Fruit fly (Drosophila melanogaster): Measurements from ENCODE around the gene CG45011.

The CG45011 gene

DNA sequence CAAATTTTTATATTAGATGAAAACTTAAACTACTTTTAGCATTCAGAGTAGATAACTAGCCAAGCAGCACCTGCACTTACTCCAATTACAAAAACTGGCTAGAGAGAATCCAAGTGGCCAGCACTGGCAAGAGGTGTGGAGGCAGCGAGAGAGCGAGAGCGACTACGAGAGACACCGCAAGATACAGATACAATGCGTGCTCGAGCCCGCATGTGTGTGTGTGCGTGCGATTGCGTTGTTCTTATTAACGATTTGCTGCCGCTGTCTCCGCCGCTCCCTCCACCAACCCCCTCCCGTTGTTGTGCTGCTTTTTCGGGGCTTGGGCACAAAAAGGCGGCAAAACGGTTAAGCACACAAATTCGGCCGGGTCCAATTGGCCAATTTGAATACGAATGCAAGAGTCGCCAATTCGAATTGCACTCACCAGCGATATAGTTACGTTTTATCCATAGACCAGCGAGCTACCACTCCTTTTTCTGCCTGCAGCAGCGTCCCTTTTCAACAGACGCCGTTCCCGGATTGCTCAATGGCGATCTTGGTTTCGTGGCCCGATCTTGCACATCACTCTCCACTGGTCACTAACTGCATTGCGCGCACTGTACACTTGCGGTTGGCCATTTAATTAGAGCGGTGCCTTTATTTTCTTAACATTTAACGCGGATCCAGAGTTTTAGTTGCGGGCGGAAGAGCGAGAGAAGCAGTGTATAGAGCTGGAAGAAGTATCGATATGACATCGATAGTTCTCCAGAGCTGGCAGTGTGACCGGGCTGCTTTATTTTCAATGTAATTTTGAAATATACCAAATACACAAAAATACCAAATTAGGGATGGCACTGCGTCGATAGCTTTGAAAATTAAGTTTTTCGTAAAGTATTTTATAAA, 24.9 kb upstream of the CG45011 start, which contains the start of gene crol:
crol (minus strand) TSS at position 737 of the 882 bp plus-strand sequence.
- TF ChIP-seq Myc (optimal IDR thresholded peaks at IDR 0.05) (no peak), h (optimal IDR thresholded peaks at IDR 0.05) (no peak), Sin3A (optimal IDR thresholded peaks at IDR 0.05) (no peak), ttk (optimal IDR thresholded peaks at IDR 0.05) (no peak), psq (optimal IDR thresholded peaks at IDR 0.05) (no peak), insv (optimal IDR thresholded peaks at IDR 0.05) (no peak)

- TF ChIP-seq Myc (optimal IDR thresholded peaks at IDR 0.05) (no peak), ttk (optimal IDR thresholded peaks at IDR 0.05) (no peak), psq (optimal IDR thresholded peaks at IDR 0.05) (no peak), Sin3A (optimal IDR thresholded peaks at IDR 0.05) (no peak), insv (optimal IDR thresholded peaks at IDR 0.05) (no peak), h (optimal IDR thresholded peaks at IDR 0.05) (no peak)
Observed at dm6 chr2L:11809823-11810222, 24.1 kb upstream of the CG45011 start.

DNA sequence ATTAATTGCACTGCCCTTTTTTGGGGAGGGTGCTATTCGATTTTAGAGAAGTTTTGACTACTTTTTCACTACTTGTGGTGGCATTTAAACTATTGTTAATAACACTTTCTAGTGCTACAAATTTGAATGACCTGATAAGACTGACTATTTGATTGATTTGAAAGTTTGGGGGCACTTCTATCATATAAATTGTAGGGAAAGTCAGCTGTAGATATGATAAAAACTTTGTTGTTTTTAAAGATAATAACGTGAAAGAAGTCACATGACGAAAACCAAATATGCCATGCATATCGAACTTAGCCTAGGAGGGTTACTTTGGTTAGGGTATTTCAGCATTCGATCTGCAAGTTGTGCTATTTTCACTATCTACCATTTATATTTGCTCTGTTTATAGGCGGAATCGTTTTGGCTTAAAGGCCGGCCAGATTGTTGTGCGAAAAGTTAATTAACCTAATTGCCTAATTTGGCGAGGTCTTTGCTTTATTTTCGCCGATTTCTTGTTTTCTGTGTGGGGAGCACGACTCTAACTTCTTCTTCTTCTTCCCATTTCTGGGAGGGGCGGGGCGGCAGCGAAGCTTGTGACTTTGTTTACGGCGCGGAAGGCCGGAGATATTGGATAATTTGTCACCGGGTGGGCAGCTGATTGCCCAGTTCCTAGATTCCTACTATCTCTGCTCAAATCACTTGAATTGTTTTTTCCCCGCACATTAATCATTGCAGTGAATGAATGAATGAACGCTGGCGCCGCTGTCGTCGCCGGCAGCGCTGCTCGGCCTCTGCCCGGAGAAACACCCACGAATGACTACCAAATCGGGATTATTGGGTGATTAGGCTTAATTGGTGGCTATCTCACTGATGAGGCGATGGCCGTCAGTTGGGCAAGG, 20.9 kb upstream of the CG45011 start:
- TF ChIP-seq insv (optimal IDR thresholded peaks at IDR 0.05) (no peak), Myc (optimal IDR thresholded peaks at IDR 0.05) (no peak), h (optimal IDR thresholded peaks at IDR 0.05) (no peak), psq (optimal IDR thresholded peaks at IDR 0.05) (no peak), ttk (optimal IDR thresholded peaks at IDR 0.05) (no peak), Sin3A (optimal IDR thresholded peaks at IDR 0.05) (no peak)

DNA sequence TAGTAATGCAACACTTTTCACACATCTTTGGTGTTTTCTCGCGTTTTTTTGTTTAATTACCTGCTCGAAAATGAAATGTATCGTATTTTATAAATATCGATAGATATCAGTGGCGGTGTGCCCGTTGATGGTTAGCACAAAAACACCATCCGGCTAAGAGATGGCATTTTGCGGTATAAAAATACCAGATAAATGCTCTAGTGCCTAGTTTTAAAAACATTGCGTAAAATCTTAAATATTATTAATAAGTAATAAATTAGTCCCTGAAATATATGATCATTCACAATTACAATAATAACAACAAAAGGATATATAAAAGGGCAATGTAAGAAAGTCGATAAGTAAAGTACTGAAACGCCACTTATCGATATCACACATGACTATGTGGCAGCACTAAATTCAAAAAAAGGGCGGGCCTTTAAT, 20.2 kb upstream of the CG45011 start, which contains the start of gene CycY:
CycY (minus strand) TSS at position 116 of the 423 bp plus-strand sequence.
- TF ChIP-seq Myc (optimal IDR thresholded peaks at IDR 0.05) (no peak), h (optimal IDR thresholded peaks at IDR 0.05) (no peak), ttk (optimal IDR thresholded peaks at IDR 0.05) (no peak), insv (optimal IDR thresholded peaks at IDR 0.05) (no peak), psq (optimal IDR thresholded peaks at IDR 0.05) (no peak), Sin3A (optimal IDR thresholded peaks at IDR 0.05) (no peak)

DNA sequence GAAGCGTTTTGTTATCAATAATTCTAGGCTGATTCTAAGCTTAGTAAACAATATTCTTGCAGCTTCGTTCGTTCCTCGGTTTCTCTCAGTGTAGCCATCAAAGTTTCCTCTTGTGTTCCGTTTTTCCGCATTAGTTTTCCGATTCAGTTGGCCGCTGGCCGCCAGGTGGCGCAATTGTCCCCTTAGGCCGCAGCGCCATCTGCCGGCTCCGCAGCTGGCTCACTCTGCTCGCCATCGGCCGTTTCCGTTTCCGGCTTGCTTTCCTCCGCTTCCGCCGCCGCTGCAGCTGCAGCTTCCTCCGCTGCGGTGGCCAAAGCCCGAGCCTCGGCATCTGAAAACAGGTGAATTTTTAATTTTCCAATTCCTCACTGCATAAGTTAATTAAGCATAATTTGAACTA, 17.5 kb upstream of the CG45011 start:
- TF ChIP-seq insv (optimal IDR thresholded peaks at IDR 0.05) (no peak), h (optimal IDR thresholded peaks at IDR 0.05) (peak; percentile 47)

DNA sequence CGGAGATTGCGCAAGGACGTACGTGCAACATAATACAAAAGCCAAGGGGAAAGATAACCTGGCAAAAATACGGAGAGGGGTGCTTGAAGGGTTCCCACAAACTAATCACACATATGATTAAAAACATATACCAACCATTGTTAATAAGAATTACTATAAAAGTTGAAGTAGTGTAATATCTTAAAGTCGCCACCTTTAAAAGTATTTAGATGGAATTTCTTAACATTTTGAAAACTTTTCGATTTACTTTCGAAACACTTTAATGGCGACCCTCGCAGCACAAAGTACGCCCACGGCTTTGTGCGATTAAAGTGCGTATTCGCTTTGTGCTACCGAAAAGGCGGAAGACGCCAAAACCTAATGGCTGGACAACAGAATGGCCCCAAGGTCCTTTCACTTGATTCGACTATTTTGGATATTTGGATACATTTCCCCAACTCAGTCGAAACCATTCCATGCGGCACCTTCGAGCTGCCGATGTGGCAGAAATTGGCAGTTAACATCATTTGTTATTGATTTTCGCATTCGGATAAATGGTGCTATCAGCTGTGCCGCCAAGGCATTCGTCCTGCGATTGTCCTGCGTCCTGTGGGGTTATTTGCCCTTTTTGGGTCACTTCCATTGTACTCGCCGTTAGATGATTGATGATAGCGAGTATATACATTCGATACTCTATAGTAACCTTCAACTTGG, 10.3 kb upstream of the CG45011 start:
- TF ChIP-seq ttk (optimal IDR thresholded peaks at IDR 0.05), result no peak
- TF ChIP-seq insv (optimal IDR thresholded peaks at IDR 0.05), result no peak
- TF ChIP-seq Myc (optimal IDR thresholded peaks at IDR 0.05), result no peak
- TF ChIP-seq h (optimal IDR thresholded peaks at IDR 0.05), result no peak
- TF ChIP-seq psq (optimal IDR thresholded peaks at IDR 0.05), result no peak
- no peak for TF ChIP-seq Sin3A (optimal IDR thresholded peaks at IDR 0.05)

dm6 chr2L:11829277-11829676, 4.6 kb upstream of the CG45011 start, which contains the start of gene esc:
Gene esc (minus strand): TSS chr2L:11829405.
- TF ChIP-seq Myc (optimal IDR thresholded peaks at IDR 0.05), result no peak
- no peak for TF ChIP-seq ttk (optimal IDR thresholded peaks at IDR 0.05)
- no peak for TF ChIP-seq Sin3A (optimal IDR thresholded peaks at IDR 0.05)
- no peak for TF ChIP-seq psq (optimal IDR thresholded peaks at IDR 0.05)
- no peak for TF ChIP-seq h (optimal IDR thresholded peaks at IDR 0.05)

dm6 chr2L:11834308-11834707, 422 bp downstream of the CG45011 start, which contains the start of gene CG45012:
Gene CG45012 (plus strand): TSS chr2L:11834608.
- no peak for TF ChIP-seq h (optimal IDR thresholded peaks at IDR 0.05)
- no peak for TF ChIP-seq Sin3A (optimal IDR thresholded peaks at IDR 0.05)
- no peak for TF ChIP-seq Myc (optimal IDR thresholded peaks at IDR 0.05)
- TF ChIP-seq ttk (optimal IDR thresholded peaks at IDR 0.05), result no peak
- no peak for TF ChIP-seq psq (optimal IDR thresholded peaks at IDR 0.05)
- TF ChIP-seq insv (optimal IDR thresholded peaks at IDR 0.05), result no peak

DNA sequence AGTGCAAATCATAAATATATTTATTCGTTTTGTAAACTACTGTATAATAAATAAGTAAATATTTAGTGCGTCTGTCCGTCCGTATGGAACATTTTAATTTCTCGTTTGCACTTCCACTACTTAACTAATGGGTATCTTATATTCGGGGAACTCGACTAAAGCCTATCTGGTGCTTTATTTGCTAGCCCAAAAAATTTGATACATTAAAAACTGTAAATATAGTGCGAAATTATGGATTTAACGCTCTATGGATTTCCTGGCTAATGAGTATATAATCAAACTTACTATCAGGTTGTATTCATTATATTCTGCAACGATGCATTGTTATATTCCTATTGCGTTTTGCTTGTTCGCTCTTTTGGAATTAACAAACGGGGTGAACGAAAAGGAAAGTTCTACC, 3.1 kb downstream of the CG45011 start, which contains the start of gene Sfp33A4:
Sfp33A4 (plus strand) TSS at position 301 of the 400 bp plus-strand sequence.
- TF ChIP-seq psq (optimal IDR thresholded peaks at IDR 0.05) (no peak), ttk (optimal IDR thresholded peaks at IDR 0.05) (no peak), insv (optimal IDR thresholded peaks at IDR 0.05) (no peak), Sin3A (optimal IDR thresholded peaks at IDR 0.05) (no peak), h (optimal IDR thresholded peaks at IDR 0.05) (no peak), Myc (optimal IDR thresholded peaks at IDR 0.05) (no peak)

dm6 chr2L:11837413-11837812, 3.5 kb downstream of the CG45011 start, which contains the start of gene Sfp33A2:
Gene Sfp33A2 (plus strand): TSS chr2L:11837713.
- no peak for TF ChIP-seq psq (optimal IDR thresholded peaks at IDR 0.05)
- TF ChIP-seq Sin3A (optimal IDR thresholded peaks at IDR 0.05), result no peak
- TF ChIP-seq insv (optimal IDR thresholded peaks at IDR 0.05), result no peak
- TF ChIP-seq ttk (optimal IDR thresholded peaks at IDR 0.05), result no peak
- no peak for TF ChIP-seq h (optimal IDR thresholded peaks at IDR 0.05)
- no peak for TF ChIP-seq Myc (optimal IDR thresholded peaks at IDR 0.05)

dm6 chr2L:11839612-11840011, 5.7 kb downstream of the CG45011 start, which contains the start of gene Sfp33A3:
Gene Sfp33A3 (plus strand): TSS chr2L:11839912.
- TF ChIP-seq Myc (optimal IDR thresholded peaks at IDR 0.05) (no peak), insv (optimal IDR thresholded peaks at IDR 0.05) (no peak), h (optimal IDR thresholded peaks at IDR 0.05) (no peak), ttk (optimal IDR thresholded peaks at IDR 0.05) (no peak), Sin3A (optimal IDR thresholded peaks at IDR 0.05) (no peak)

Measured in Kc167 (cell line).